Worm (Caenorhabditis elegans): ENCODE results near the gene nlp-60.

The nlp-60 gene

DNA sequence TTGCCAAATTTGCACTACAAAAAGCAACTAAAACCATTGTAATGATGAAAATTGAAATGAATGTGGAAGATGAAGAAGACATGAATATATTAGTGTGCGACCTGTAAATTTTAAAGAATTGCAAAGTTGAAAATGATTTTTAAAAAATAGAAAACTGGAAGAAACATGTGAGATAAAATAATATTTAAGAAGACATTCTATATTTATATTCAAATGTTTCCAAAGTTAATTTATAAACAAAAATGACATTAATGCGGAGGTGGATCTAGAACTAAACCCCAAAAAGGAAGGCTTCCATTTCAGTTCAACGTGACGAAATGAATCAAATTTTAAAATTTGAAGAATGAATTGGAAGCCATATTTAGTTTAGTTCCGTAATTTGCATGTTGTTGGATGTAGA, at the start of gene nlp-60:
TSS of gene nlp-60 (minus strand) at position 101 of the 400 bp plus-strand sequence.
- no peak for TF ChIP-seq snpc-4 (tag; optimal IDR thresholded peaks at IDR 0.05)
- TF ChIP-seq sea-2 (GFP tag; optimal IDR thresholded peaks at IDR 0.05) = no peak
- TF ChIP-seq tbx-2 (tag; optimal IDR thresholded peaks at IDR 0.05) = no peak
- no peak for TF ChIP-seq lin-15B (tag; optimal IDR thresholded peaks at IDR 0.05)
- no peak for TF ChIP-seq mdl-1 (tag; optimal IDR thresholded peaks at IDR 0.05)
- no peak for TF ChIP-seq nhr-11 (tag; optimal IDR thresholded peaks at IDR 0.05)
- no peak for TF ChIP-seq elt-2 (tag; optimal IDR thresholded peaks at IDR 0.05)
- TF ChIP-seq elt-1 (tag; optimal IDR thresholded peaks at IDR 0.05) = no peak
- TF ChIP-seq egl-27 (tag; optimal IDR thresholded peaks at IDR 0.05) = no peak
- TF ChIP-seq lsy-12 (tag; optimal IDR thresholded peaks at IDR 0.05) = no peak
- TF ChIP-seq fkh-2 (tag; optimal IDR thresholded peaks at IDR 0.05) = no peak
- no peak for TF ChIP-seq skn-1 (tag; optimal IDR thresholded peaks at IDR 0.05)
- no peak for TF ChIP-seq R02D3.7 (tag; optimal IDR thresholded peaks at IDR 0.05)
- TF ChIP-seq ztf-11 (tag; optimal IDR thresholded peaks at IDR 0.05) = no peak

DNA sequence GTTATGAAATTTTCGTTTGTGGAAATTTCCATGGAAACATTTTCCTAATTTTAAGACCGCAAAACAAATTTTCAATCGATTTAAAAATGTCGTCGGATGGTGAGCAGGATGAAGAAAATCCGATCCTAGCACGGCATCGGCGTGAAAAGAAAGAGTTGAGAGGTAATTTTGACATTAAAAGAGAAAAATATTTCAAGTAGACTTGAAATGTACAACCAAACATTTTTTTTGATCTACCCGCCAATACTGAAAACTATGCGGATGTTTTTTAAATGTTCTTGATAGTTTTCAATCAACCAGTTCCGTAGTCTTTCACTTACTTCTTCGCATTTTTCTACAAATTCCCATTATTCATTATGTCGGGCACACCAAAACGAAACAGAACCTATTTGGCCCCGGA, 49.0 kb upstream of the nlp-60 start, which contains the start of gene otub-3:
TSS of gene otub-3 (plus strand) at position 56 of the 400 bp plus-strand sequence.
- no peak for TF ChIP-seq ceh-28 (tag; optimal IDR thresholded peaks at IDR 0.05)
- no peak for TF ChIP-seq nhr-237 (tag; optimal IDR thresholded peaks at IDR 0.05)
- no peak for TF ChIP-seq pqm-1 (tag; optimal IDR thresholded peaks at IDR 0.05)
- TF ChIP-seq eor-1 (tag; optimal IDR thresholded peaks at IDR 0.05) = no peak
- no peak for TF ChIP-seq daf-12 (tag; optimal IDR thresholded peaks at IDR 0.05)
- TF ChIP-seq ztf-4 (tag; optimal IDR thresholded peaks at IDR 0.05) = no peak
- no peak for TF ChIP-seq nhr-12 (tag; optimal IDR thresholded peaks at IDR 0.05)
- no peak for TF ChIP-seq nhr-43 (tag; optimal IDR thresholded peaks at IDR 0.05; ENCODE audit: poor library complexity, severe bottlenecking)

DNA sequence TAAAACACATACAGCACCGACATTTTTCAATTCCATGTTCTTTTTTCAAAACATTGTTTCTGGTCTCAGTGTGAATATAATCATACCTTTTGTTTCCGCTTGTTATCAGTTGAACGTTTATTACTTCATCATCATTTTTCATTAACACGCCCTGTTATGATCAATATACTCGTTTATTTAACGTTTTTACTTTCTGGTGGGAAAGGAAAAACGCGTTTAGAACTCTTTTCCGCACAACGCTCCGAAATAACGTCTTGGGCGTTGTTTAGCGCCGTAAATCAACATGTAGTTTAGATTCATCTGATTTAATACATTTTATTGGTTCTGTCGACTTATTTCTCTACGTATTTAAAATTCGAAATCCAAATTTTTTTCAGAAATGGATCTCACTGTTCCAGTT, 46.2 kb upstream of the nlp-60 start, which contains the start of gene pgm-3:
TSS of gene pgm-3 (plus strand) at position 378 of the 400 bp plus-strand sequence.
- no peak for TF ChIP-seq ceh-28 (tag; optimal IDR thresholded peaks at IDR 0.05)
- no peak for TF ChIP-seq ztf-4 (tag; optimal IDR thresholded peaks at IDR 0.05)
- no peak for TF ChIP-seq nhr-11 (tag; optimal IDR thresholded peaks at IDR 0.05)
- no peak for TF ChIP-seq ZK546.5 (tag; optimal IDR thresholded peaks at IDR 0.05)
- TF ChIP-seq hmg-11 (tag; optimal IDR thresholded peaks at IDR 0.05) = no peak
- TF ChIP-seq aly-2 (tag; optimal IDR thresholded peaks at IDR 0.05) = no peak
- no peak for TF ChIP-seq nhr-23 (tag; optimal IDR thresholded peaks at IDR 0.05)
- TF ChIP-seq jun-1 (tag; optimal IDR thresholded peaks at IDR 0.05) = no peak
- TF ChIP-seq R02D3.7 (tag; optimal IDR thresholded peaks at IDR 0.05) = peak; percentile 15
- TF ChIP-seq lin-15B (tag; optimal IDR thresholded peaks at IDR 0.05) = peak; percentile 2
- no peak for TF ChIP-seq unc-39 (tag; optimal IDR thresholded peaks at IDR 0.05)
- TF ChIP-seq lin-39 (tag; optimal IDR thresholded peaks at IDR 0.05) = no peak
- TF ChIP-seq nhr-76 (tag; optimal IDR thresholded peaks at IDR 0.05) = no peak
- no peak for TF ChIP-seq nhr-67 (tag; optimal IDR thresholded peaks at IDR 0.05)
- no peak for TF ChIP-seq nhr-43 (tag; optimal IDR thresholded peaks at IDR 0.05; ENCODE audit: poor library complexity, severe bottlenecking)
- TF ChIP-seq ceh-82 (tag; optimal IDR thresholded peaks at IDR 0.05) = no peak
- TF ChIP-seq sea-2 (GFP tag; optimal IDR thresholded peaks at IDR 0.05) = no peak
- no peak for TF ChIP-seq tbx-2 (tag; optimal IDR thresholded peaks at IDR 0.05)
- TF ChIP-seq fos-1 (tag; optimal IDR thresholded peaks at IDR 0.05) = no peak
- TF ChIP-seq eor-1 (tag; optimal IDR thresholded peaks at IDR 0.05) = no peak
- no peak for TF ChIP-seq daf-12 (tag; optimal IDR thresholded peaks at IDR 0.05)
- peak; percentile 32 for TF ChIP-seq pqm-1 (tag; optimal IDR thresholded peaks at IDR 0.05)
- TF ChIP-seq mml-1 (tag; optimal IDR thresholded peaks at IDR 0.05) = no peak
- no peak for TF ChIP-seq ceh-16 (tag; optimal IDR thresholded peaks at IDR 0.05)
- no peak for TF ChIP-seq ztf-11 (tag; optimal IDR thresholded peaks at IDR 0.05)
- no peak for TF ChIP-seq fkh-2 (tag; optimal IDR thresholded peaks at IDR 0.05)
- no peak for TF ChIP-seq nhr-77 (tag; optimal IDR thresholded peaks at IDR 0.05)
- TF ChIP-seq elt-3 (tag; optimal IDR thresholded peaks at IDR 0.05) = no peak
- no peak for TF ChIP-seq mdl-1 (tag; optimal IDR thresholded peaks at IDR 0.05)
- TF ChIP-seq elt-2 (tag; optimal IDR thresholded peaks at IDR 0.05) = peak; percentile 64
- no peak for TF ChIP-seq zag-1 (tag; optimal IDR thresholded peaks at IDR 0.05)
- TF ChIP-seq egl-27 (tag; optimal IDR thresholded peaks at IDR 0.05) = no peak

DNA sequence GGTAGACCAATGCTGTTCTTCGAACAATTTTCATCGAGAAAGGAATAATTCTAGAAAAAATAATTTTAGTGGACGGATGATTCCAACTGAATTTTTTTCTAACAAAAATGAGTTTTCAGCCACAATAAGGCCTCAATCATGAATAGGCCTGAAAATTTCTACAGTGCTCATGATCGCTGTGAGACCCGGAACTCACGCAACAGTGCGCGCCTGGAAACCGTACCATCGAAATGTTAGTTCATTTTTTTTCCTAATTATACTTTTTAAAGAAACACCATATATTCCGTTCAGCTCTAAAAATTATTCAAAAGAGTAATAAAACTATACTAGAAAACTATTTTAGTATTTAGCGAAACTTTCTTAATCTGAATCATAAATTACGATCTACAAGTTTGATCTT, 45.8 kb upstream of the nlp-60 start:
- TF ChIP-seq ZK546.5 (tag; optimal IDR thresholded peaks at IDR 0.05) (no peak), snpc-4 (tag; optimal IDR thresholded peaks at IDR 0.05) (no peak), daf-12 (tag; optimal IDR thresholded peaks at IDR 0.05) (no peak), nhr-25 (tag; optimal IDR thresholded peaks at IDR 0.05) (no peak), egl-5 (tag; optimal IDR thresholded peaks at IDR 0.05) (no peak), pha-4 (tag; optimal IDR thresholded peaks at IDR 0.05) (no peak), nhr-237 (tag; optimal IDR thresholded peaks at IDR 0.05) (no peak), elt-2 (tag; optimal IDR thresholded peaks at IDR 0.05) (no peak), nhr-28 (tag; optimal IDR thresholded peaks at IDR 0.05) (no peak), ztf-11 (tag; optimal IDR thresholded peaks at IDR 0.05) (no peak), tbx-2 (tag; optimal IDR thresholded peaks at IDR 0.05) (no peak), fkh-10 (GFP tag; optimal IDR thresholded peaks at IDR 0.05) (no peak), egl-27 (tag; optimal IDR thresholded peaks at IDR 0.05) (no peak), ztf-4 (tag; optimal IDR thresholded peaks at IDR 0.05) (no peak), nhr-43 (tag; optimal IDR thresholded peaks at IDR 0.05; ENCODE audit: poor library complexity, severe bottlenecking) (no peak), ceh-28 (tag; optimal IDR thresholded peaks at IDR 0.05) (no peak), jun-1 (tag; optimal IDR thresholded peaks at IDR 0.05) (no peak), pqm-1 (tag; optimal IDR thresholded peaks at IDR 0.05) (no peak), nhr-11 (tag; optimal IDR thresholded peaks at IDR 0.05) (no peak)

Data from whole organism, L3 larva.